Fruit fly (Drosophila melanogaster) whole organism, pupa: ENCODE results near the gene CG32572.

Experiments
- CG12605 ChIP-seq: fragments of 200-800 bp; sonication (Bioruptor generic); IDR thresholded peaks from 2 replicates; pipeline ENCODE4 v1.3.6; 2022; ENCODE audit warnings: missing biosample characterization, missing genetic modification characterization
- CG17806 ChIP-seq: fragments of 200-800 bp; sonication (Bioruptor generic); optimal IDR thresholded peaks from 2 replicates; lab custom pipeline; 2018; ENCODE audit warnings: missing biosample characterization, mild to moderate bottlenecking, missing genetic modification characterization, moderate library complexity
- CG9948 ChIP-seq: fragments of 200-800 bp; sonication (Bioruptor generic); optimal IDR thresholded peaks from 2 replicates; lab custom pipeline; 2018; ENCODE audit warnings: missing biosample characterization, mild to moderate bottlenecking, missing genetic modification characterization, moderate library complexity
- D1 ChIP-seq: fragments of 200-800 bp; sonication (Bioruptor generic); optimal IDR thresholded peaks from 2 replicates; lab custom pipeline; 2018; ENCODE audit warnings: missing biosample characterization, mild to moderate bottlenecking, missing genetic modification characterization, moderate library complexity
- Pif1B ChIP-seq: fragments of 200-800 bp; sonication (Bioruptor generic); optimal IDR thresholded peaks from 3 replicates; lab custom pipeline; 2016; ENCODE audit warnings: missing biosample characterization, missing genetic modification characterization
- rn ChIP-seq: fragments of 200-800 bp; sonication (Bioruptor generic); IDR thresholded peaks from 2 replicates; pipeline ENCODE4 v1.3.6; 2022; ENCODE audit warnings: missing biosample characterization, missing genetic modification characterization

dm6 chrX:16757645-16758044 is 36.7 kb downstream of the CG32572 start:
- TF ChIP-seq CG9948 (tag; lab: Kevin White, UChicago) (no peak), D1 (tag; lab: Kevin White, UChicago) (no peak), CG17806 (tag; lab: Kevin White, UChicago) (no peak), Pif1B (no peak), rn (GFP tag; lab: Robert Waterston, UW) (no peak), CG12605 (GFP tag; lab: Robert Waterston, UW) (no peak)
